Fruit fly (Drosophila melanogaster): ENCODE data around the gene Rbp9.

The Rbp9 gene

dm6 chr2L:2941353-2941752 lies 13.2 kb upstream of the Rbp9 start (continued):
- TF ChIP-seq Hr51 (GFP tag; optimal IDR thresholded peaks at IDR 0.05): peak in 1 of 2 experiments; percentile 20
- TF ChIP-seq CG14441 (GFP tag; IDR thresholded peaks at IDR 0.05): peak; percentile 22; the same call in 1 of the 2 replicates
- TF ChIP-seq zfh1 (GFP tag; IDR thresholded peaks at IDR 0.05): no peak; the same call in 2 of the 3 replicates
- no peak for TF ChIP-seq Hey (tag; optimal IDR thresholded peaks at IDR 0.05)
- no peak for TF ChIP-seq cg (GFP tag; optimal IDR thresholded peaks at IDR 0.05)
- no peak for TF ChIP-seq NFAT (GFP tag; IDR thresholded peaks at IDR 0.05)
- no peak for TF ChIP-seq CG7987 (GFP tag; optimal IDR thresholded peaks at IDR 0.05)
- peak; percentile 24 for TF ChIP-seq CG17359 (tag; optimal IDR thresholded peaks at IDR 0.05)
- no peak for TF ChIP-seq mld (GFP tag; IDR thresholded peaks at IDR 0.05; ENCODE audit: partially characterized antibody)
- TF ChIP-seq CG2678 (tag; optimal IDR thresholded peaks at IDR 0.05): peak; percentile 47
- TF ChIP-seq grau (tag; optimal IDR thresholded peaks at IDR 0.05): peak; percentile 13
- 0 out of 3 replicates have a peak, but pooled peaks have one; percentile 11 for TF ChIP-seq ci (GFP tag; IDR thresholded peaks at IDR 0.05)
- TF ChIP-seq HLH4C (GFP tag; IDR thresholded peaks at IDR 0.05; ENCODE audit: partially characterized antibody): no peak
- TF ChIP-seq CG31388 (GFP tag; optimal IDR thresholded peaks at IDR 0.05): no peak
- peak; percentile 9 for TF ChIP-seq NfI (GFP tag; optimal IDR thresholded peaks at IDR 0.05)
- no peak for TF ChIP-seq sens-2 (GFP tag; IDR thresholded peaks at IDR 0.05)
- TF ChIP-seq D19A (tag; optimal IDR thresholded peaks at IDR 0.05): peak; percentile 16
- TF ChIP-seq caup (GFP tag; optimal IDR thresholded peaks at IDR 0.05; ENCODE audit: severe bottlenecking): peak; percentile 42
- peak; percentile 27 for TF ChIP-seq CG1603 (tag; optimal IDR thresholded peaks at IDR 0.05)
- no peak for TF ChIP-seq ems (GFP tag; optimal IDR thresholded peaks at IDR 0.05)
- TF ChIP-seq Dip3 (GFP tag; optimal IDR thresholded peaks at IDR 0.05): no peak
- TF ChIP-seq CG10321 (GFP tag; IDR thresholded peaks at IDR 0.05): no peak
- peak; percentile 49 for TF ChIP-seq Hmr (GFP tag; optimal IDR thresholded peaks at IDR 0.05)
- TF ChIP-seq Dip2 (GFP tag; IDR thresholded peaks at IDR 0.05): no peak
- no peak for TF ChIP-seq HmgZ (tag; optimal IDR thresholded peaks at IDR 0.05)
- TF ChIP-seq CG15514 (GFP tag; optimal IDR thresholded peaks at IDR 0.05): peak; percentile 30
- TF ChIP-seq cas (GFP tag; IDR thresholded peaks at IDR 0.05): no peak
- TF ChIP-seq p53 (GFP tag; optimal IDR thresholded peaks at IDR 0.05): no peak
- no peak for TF ChIP-seq CG7271 (tag; optimal IDR thresholded peaks at IDR 0.05)
- no peak for TF ChIP-seq peb (GFP tag; IDR thresholded peaks at IDR 0.05)
- TF ChIP-seq CG14860 (GFP tag; IDR thresholded peaks at IDR 0.05; ENCODE audit: partially characterized antibody): no peak
- no peak for TF ChIP-seq maf-S (GFP tag; optimal IDR thresholded peaks at IDR 0.05)
- no peak for TF ChIP-seq slbo (GFP tag; IDR thresholded peaks at IDR 0.05)
- peak; percentile 35 for TF ChIP-seq CG7839 (tag; optimal IDR thresholded peaks at IDR 0.05)
- TF ChIP-seq YL-1 (GFP tag; optimal IDR thresholded peaks at IDR 0.05): no peak
- peak; percentile 40 for TF ChIP-seq CG11504 (tag; optimal IDR thresholded peaks at IDR 0.05)
- no peak for TF ChIP-seq CG8290 (GFP tag; optimal IDR thresholded peaks at IDR 0.05)
- peak in 1 of 2 experiments; percentile 12 for TF ChIP-seq CG8290 (tag; optimal IDR thresholded peaks at IDR 0.05)
- TF ChIP-seq CG16863 (GFP tag; optimal IDR thresholded peaks at IDR 0.05): no peak
- peak; percentile 57 for TF ChIP-seq lab (GFP tag; optimal IDR thresholded peaks at IDR 0.05)
- no peak for TF ChIP-seq gfzf (GFP tag; optimal IDR thresholded peaks at IDR 0.05)
- 0 out of 2 replicates have a peak, but pooled peaks have one; percentile 21 for TF ChIP-seq Atf6 (GFP tag; IDR thresholded peaks at IDR 0.05)
- TF ChIP-seq Sox102F (GFP tag; optimal IDR thresholded peaks at IDR 0.05): peak; percentile 19
- no peak for TF ChIP-seq insv (GFP tag; optimal IDR thresholded peaks at IDR 0.05)
- TF ChIP-seq CG3065 (GFP tag; optimal IDR thresholded peaks at IDR 0.05): no peak
- TF ChIP-seq CG11093 (GFP tag; IDR thresholded peaks at IDR 0.05): no peak
- no peak for TF ChIP-seq CG12236 (GFP tag; optimal IDR thresholded peaks at IDR 0.05)
- peak; percentile 28; the same call in 1 of the 2 replicates for TF ChIP-seq CG9932 (GFP tag; IDR thresholded peaks at IDR 0.05)
- TF ChIP-seq CG14667 (GFP tag; IDR thresholded peaks at IDR 0.05): no peak
- TF ChIP-seq CG4617 (GFP tag; optimal IDR thresholded peaks at IDR 0.05; ENCODE audit: borderline replicate concordance): no peak
- TF ChIP-seq Sin3A (optimal IDR thresholded peaks at IDR 0.05): no peak

Data from whole organism, embryonic.